Worm (Caenorhabditis elegans): ENCODE results near the gene daf-15.

Gene daf-15

ce11 chrIV:9422408-9422807, 36.4 kb downstream of the daf-15 start, which contains the start of gene F56D5.9:
F56D5.9 (minus strand) TSS chrIV:9422508.
- TF ChIP-seq unc-55 (GFP tag; optimal IDR thresholded peaks at IDR 0.05) (no peak), syd-9 (tag; optimal IDR thresholded peaks at IDR 0.05) (no peak), T23F11.4 (GFP tag; optimal IDR thresholded peaks at IDR 0.05) (no peak), rnt-1 (tag; optimal IDR thresholded peaks at IDR 0.05) (no peak), unc-86 (tag; optimal IDR thresholded peaks at IDR 0.05) (no peak), elt-2 (tag; optimal IDR thresholded peaks at IDR 0.05) (no peak), fkh-6 (tag; optimal IDR thresholded peaks at IDR 0.05) (no peak), dmd-4 (tag; optimal IDR thresholded peaks at IDR 0.05; ENCODE audit: borderline replicate concordance) (no peak), unc-3 (GFP tag; conservative IDR thresholded peaks at IDR 0.05) (no peak), unc-3 (tag; optimal IDR thresholded peaks at IDR 0.05) (no peak), mec-3 (tag; optimal IDR thresholded peaks at IDR 0.05; ENCODE audit: borderline replicate concordance) (no peak), sox-2 (GFP tag; IDR thresholded peaks at IDR 0.05) (no peak), eyg-1 (tag; optimal IDR thresholded peaks at IDR 0.05) (no peak), dve-1 (tag; optimal IDR thresholded peaks at IDR 0.05) (no peak), pha-2 (tag; optimal IDR thresholded peaks at IDR 0.05) (no peak), sdc-2 (tag; optimal IDR thresholded peaks at IDR 0.05) (no peak), ceh-9 (tag; optimal IDR thresholded peaks at IDR 0.05) (no peak), ama-1 (optimal IDR thresholded peaks at IDR 0.05) (no peak), ztf-16 (tag; optimal IDR thresholded peaks at IDR 0.05) (no peak)

DNA sequence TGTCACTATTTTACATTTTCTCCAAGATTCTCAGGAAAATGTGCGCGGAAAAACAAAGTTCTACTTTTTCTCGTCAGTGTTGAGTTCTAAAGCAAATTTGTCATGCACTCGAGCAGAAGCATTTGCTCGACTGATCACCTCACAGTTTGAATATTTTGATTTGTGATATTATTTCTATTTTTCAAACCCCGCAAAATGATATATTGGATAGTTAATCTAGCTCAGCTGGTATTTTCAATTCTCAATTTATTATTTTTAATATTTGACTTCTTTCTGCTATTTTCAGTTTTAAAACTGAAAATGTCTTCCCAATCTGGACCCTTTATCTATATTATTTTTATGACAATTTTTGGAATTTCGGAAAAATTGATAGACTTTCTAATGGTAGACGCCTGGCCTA, 37.1 kb downstream of the daf-15 start, which contains the start of gene srxa-2:
Gene srxa-2, plus strand, starts transcription at position 301 of the 400 bp plus-strand sequence.
- TF ChIP-seq mec-3 (tag; optimal IDR thresholded peaks at IDR 0.05; ENCODE audit: borderline replicate concordance): no peak
- TF ChIP-seq odd-2 (tag; optimal IDR thresholded peaks at IDR 0.05): no peak
- TF ChIP-seq K09A11.1 (tag; optimal IDR thresholded peaks at IDR 0.05; ENCODE audit: insufficient read depth): no peak
- TF ChIP-seq T23F11.4 (GFP tag; optimal IDR thresholded peaks at IDR 0.05): no peak
- TF ChIP-seq unc-55 (GFP tag; optimal IDR thresholded peaks at IDR 0.05): no peak
- no peak for TF ChIP-seq rnt-1 (tag; optimal IDR thresholded peaks at IDR 0.05)
- TF ChIP-seq ceh-2 (tag; optimal IDR thresholded peaks at IDR 0.05): no peak
- no peak for TF ChIP-seq unc-3 (GFP tag; conservative IDR thresholded peaks at IDR 0.05)
- TF ChIP-seq unc-3 (tag; optimal IDR thresholded peaks at IDR 0.05): no peak
- no peak for TF ChIP-seq sox-4 (tag; optimal IDR thresholded peaks at IDR 0.05)
- no peak for TF ChIP-seq ceh-6 (GFP tag; optimal IDR thresholded peaks at IDR 0.05)
- no peak for TF ChIP-seq hlh-6 (tag; optimal IDR thresholded peaks at IDR 0.05)
- no peak for TF ChIP-seq lin-11 (tag; optimal IDR thresholded peaks at IDR 0.05)
- TF ChIP-seq ceh-30 (tag; optimal IDR thresholded peaks at IDR 0.05): no peak
- no peak for TF ChIP-seq ceh-31 (tag; optimal IDR thresholded peaks at IDR 0.05)
- no peak for TF ChIP-seq Y22D7AL.16 (tag; optimal IDR thresholded peaks at IDR 0.05)
- no peak for TF ChIP-seq unc-86 (tag; optimal IDR thresholded peaks at IDR 0.05)
- TF ChIP-seq ceh-18 (tag; optimal IDR thresholded peaks at IDR 0.05): no peak
- TF ChIP-seq madf-2 (tag; optimal IDR thresholded peaks at IDR 0.05): no peak

DNA sequence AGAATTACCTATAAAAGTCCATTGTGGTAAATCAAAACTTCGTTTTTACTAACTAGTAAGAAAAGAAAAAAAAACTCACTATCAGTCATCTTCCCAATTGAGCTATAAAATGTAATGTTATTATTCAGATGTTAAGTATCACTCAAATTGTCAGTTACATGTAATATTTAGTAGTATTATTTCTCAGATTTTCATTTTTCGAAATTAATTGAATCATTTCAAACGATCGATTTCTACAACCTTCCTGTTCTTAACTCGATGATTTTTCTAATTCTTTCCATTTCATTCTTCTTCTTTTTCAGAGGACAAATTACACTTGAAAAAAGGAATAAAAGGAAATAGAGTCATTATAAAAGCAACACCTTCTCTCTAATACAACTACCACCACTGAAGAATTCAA, 42.0 kb downstream of the daf-15 start, which contains the start of gene F59B8.1:
Gene F59B8.1, plus strand, starts transcription at position 301 of the 400 bp plus-strand sequence.
- no peak for TF ChIP-seq ceh-48 (tag; optimal IDR thresholded peaks at IDR 0.05)
- no peak for TF ChIP-seq ceh-45 (GFP tag; IDR thresholded peaks at IDR 0.05)
- no peak for TF ChIP-seq pha-2 (tag; optimal IDR thresholded peaks at IDR 0.05)
- no peak for TF ChIP-seq eyg-1 (tag; optimal IDR thresholded peaks at IDR 0.05)
- TF ChIP-seq K09A11.1 (tag; optimal IDR thresholded peaks at IDR 0.05; ENCODE audit: insufficient read depth): no peak
- no peak for TF ChIP-seq tbx-7 (tag; optimal IDR thresholded peaks at IDR 0.05)
- TF ChIP-seq ceh-18 (tag; optimal IDR thresholded peaks at IDR 0.05): no peak
- TF ChIP-seq ama-1 (optimal IDR thresholded peaks at IDR 0.05): no peak
- no peak for TF ChIP-seq sdc-2 (tag; optimal IDR thresholded peaks at IDR 0.05)
- no peak for TF ChIP-seq unc-3 (GFP tag; conservative IDR thresholded peaks at IDR 0.05)
- no peak for TF ChIP-seq unc-3 (tag; optimal IDR thresholded peaks at IDR 0.05)
- TF ChIP-seq ref-2 (tag; optimal IDR thresholded peaks at IDR 0.05): no peak
- TF ChIP-seq Y22D7AL.16 (tag; optimal IDR thresholded peaks at IDR 0.05): no peak
- TF ChIP-seq ceh-19 (GFP tag; optimal IDR thresholded peaks at IDR 0.05): no peak
- TF ChIP-seq pros-1 (tag; optimal IDR thresholded peaks at IDR 0.05): no peak
- no peak for TF ChIP-seq dve-1 (tag; optimal IDR thresholded peaks at IDR 0.05)
- no peak for TF ChIP-seq mec-3 (tag; optimal IDR thresholded peaks at IDR 0.05; ENCODE audit: borderline replicate concordance)
- no peak for TF ChIP-seq nhr-232 (tag; optimal IDR thresholded peaks at IDR 0.05)
- no peak for TF ChIP-seq pqm-1 (tag; optimal IDR thresholded peaks at IDR 0.05)
- no peak for TF ChIP-seq ceh-6 (GFP tag; optimal IDR thresholded peaks at IDR 0.05)
